Fruit fly (Drosophila melanogaster) S2 (cell line): ENCODE results near the gene CG13053.

ENCODE experiments used
- CG8478 ChIP-seq: fragments of >200 bp; optimal IDR thresholded peaks from 2 replicates; lab custom pipeline; 2018
- CTCF ChIP-seq, 2 experiments: fragments of >200 bp; optimal IDR thresholded peaks; 2 replicates each; lab custom pipeline; 2018

DNA sequence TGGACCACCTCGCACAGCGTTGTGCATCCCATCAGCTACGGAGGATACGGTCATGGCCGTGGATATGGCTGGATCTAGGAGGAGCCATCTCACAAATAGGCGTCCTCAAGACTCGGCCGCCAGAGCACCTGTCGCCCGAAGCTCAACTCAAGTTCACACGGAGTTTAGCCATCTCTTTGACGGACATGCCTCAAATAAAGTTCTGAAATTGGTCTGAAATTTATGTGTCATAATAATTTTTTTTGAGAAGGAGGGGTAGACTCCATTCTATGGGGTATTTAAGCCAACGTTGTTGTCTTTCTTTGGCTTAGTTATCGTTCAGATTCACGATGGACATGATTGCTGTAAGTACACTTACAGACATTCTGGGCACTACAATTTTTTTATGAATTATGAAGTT, 3.5 kb upstream of the CG13053 start, which contains the start of gene CG13070:
- no peak for TF ChIP-seq CG8478
- TF ChIP-seq CTCF (optimal IDR thresholded peaks at IDR 0.05; lab: Kevin White, UChicago) = no peak
